Worm (Caenorhabditis elegans) whole organism, L4 larva: Measurements from ENCODE around the gene rha-1.

Experiments used
- F10B5.3 ChIP-seq: sonication (generic microtip); optimal IDR thresholded peaks from 2 replicates; lab custom pipeline; 2016; ENCODE audit warnings: mild to moderate bottlenecking, missing genetic modification characterization, missing compliant biosample characterization
- F37D6.2 ChIP-seq: sonication (generic microtip); optimal IDR thresholded peaks from 2 replicates; lab custom pipeline; 2016; ENCODE audit warnings: mild to moderate bottlenecking, missing genetic modification characterization, missing compliant biosample characterization
- F49E8.2 ChIP-seq: sonication (generic microtip); optimal IDR thresholded peaks from 2 replicates; lab custom pipeline; 2016; ENCODE audit warnings: missing compliant biosample characterization, mild to moderate bottlenecking, missing genetic modification characterization, borderline replicate concordance
- T26A8.4 ChIP-seq: fragments of 200-800 bp; sonication (Bioruptor generic); IDR thresholded peaks from 2 replicates; pipeline ENCODE4 v1.3.6; 2022; ENCODE audit warnings: missing genetic modification characterization, missing compliant biosample characterization
- Y105C5A.15 ChIP-seq: fragments of 200-800 bp; sonication (Bioruptor generic); IDR thresholded peaks from 2 replicates; pipeline ENCODE4 v1.3.6; 2022; ENCODE audit warnings: missing genetic modification characterization, missing compliant biosample characterization
- Y48G9A.11 ChIP-seq: fragments of 200-800 bp; sonication (Bioruptor generic); IDR thresholded peaks from 2 replicates; pipeline ENCODE4 v1.3.6; 2022; ENCODE audit warnings: missing genetic modification reagents, missing genetic modification characterization, missing compliant biosample characterization
- Y5F2A.4 ChIP-seq: fragments of 200-800 bp; sonication (Bioruptor generic); optimal IDR thresholded peaks from 2 replicates; lab custom pipeline; 2018; ENCODE audit warnings: mild to moderate bottlenecking, missing genetic modification characterization, missing compliant biosample characterization
- aha-1 ChIP-seq: fragments of 150-350 bp; peaks from one replicate; lab custom pipeline; 2014; ENCODE audit warnings: missing biosample characterization, missing genetic modification characterization
- arid-1 ChIP-seq: fragments of 200-800 bp; sonication (Bioruptor generic); conservative IDR thresholded peaks from 2 replicates; pipeline ENCODE4 v1.3.6; 2022; ENCODE audit warnings: missing genetic modification reagents, missing genetic modification characterization, missing compliant biosample characterization
- attf-4 ChIP-seq: sonication (generic microtip); optimal IDR thresholded peaks from 3 replicates; lab custom pipeline; 2017; ENCODE audit warnings: missing biosample characterization, missing genetic modification characterization
- ceh-28 ChIP-seq: fragments of 150-350 bp; optimal IDR thresholded peaks from 2 replicates; lab custom pipeline; 2014; ENCODE audit warnings: missing biosample characterization, missing genetic modification reagents, missing genetic modification characterization
- ceh-32 ChIP-seq: sonication (generic microtip); optimal IDR thresholded peaks from 2 replicates; lab custom pipeline; 2016; ENCODE audit warnings: mild to moderate bottlenecking, missing genetic modification characterization, missing compliant biosample characterization; ENCODE audit not compliant: poor library complexity
- ceh-62 ChIP-seq: sonication (generic microtip); optimal IDR thresholded peaks from 2 replicates; lab custom pipeline; 2017; ENCODE audit warnings: missing biosample characterization, missing genetic modification characterization
- ceh-82 ChIP-seq: sonication (generic microtip); optimal IDR thresholded peaks from 2 replicates; lab custom pipeline; 2017; ENCODE audit warnings: missing biosample characterization, missing genetic modification characterization
- cey-2 ChIP-seq: sonication (generic microtip); optimal IDR thresholded peaks from 3 replicates; lab custom pipeline; 2017; ENCODE audit warnings: missing genetic modification characterization, mild to moderate bottlenecking, missing compliant biosample characterization, antibody characterized with exemption, borderline replicate concordance; ENCODE audit not compliant: insufficient read depth
- daf-12 ChIP-seq: fragments of 150-350 bp; optimal IDR thresholded peaks from 2 replicates; lab custom pipeline; 2014; ENCODE audit warnings: missing biosample characterization, missing genetic modification reagents, missing genetic modification characterization
- daf-16 ChIP-seq, 3 experiments: sonication (generic microtip); optimal IDR thresholded peaks; 2 replicates each; lab custom pipeline; 2016 to 2017; ENCODE audit warnings: missing genetic modification characterization in 3 of 3, missing genetic modification reagents in 3 of 3, mild to moderate bottlenecking in 2 of 3, missing compliant biosample characterization in 2 of 3, missing biosample characterization in 1 of 3, moderate library complexity in 1 of 3
- dmd-9 ChIP-seq: fragments of 200-800 bp; sonication (Bioruptor generic); IDR thresholded peaks from 2 replicates; pipeline ENCODE4 v1.3.6; 2022; ENCODE audit warnings: missing genetic modification reagents, missing genetic modification characterization, missing compliant biosample characterization
- dpl-1 ChIP-seq: fragments of 150-350 bp; optimal IDR thresholded peaks from 2 replicates; lab custom pipeline; 2014; ENCODE audit warnings: missing biosample characterization, missing genetic modification reagents, missing genetic modification characterization
- egl-27 ChIP-seq: sonication (generic microtip); optimal IDR thresholded peaks from 3 replicates; lab custom pipeline; 2017; ENCODE audit warnings: missing biosample characterization, missing genetic modification reagents, missing genetic modification characterization
- fkh-10 ChIP-seq: fragments of 150-350 bp; optimal IDR thresholded peaks from 2 replicates; lab custom pipeline; 2014; ENCODE audit warnings: missing biosample characterization, missing genetic modification reagents, missing genetic modification characterization
- fos-1 ChIP-seq: fragments of 150-350 bp; optimal IDR thresholded peaks from 2 replicates; lab custom pipeline; 2014; ENCODE audit warnings: missing biosample characterization, missing genetic modification characterization
- hlh-30 ChIP-seq: sonication (generic microtip); optimal IDR thresholded peaks from 2 replicates; lab custom pipeline; 2017; ENCODE audit warnings: antibody characterized with exemption, mild to moderate bottlenecking, missing genetic modification characterization, missing compliant biosample characterization; ENCODE audit not compliant: insufficient read depth
- hmg-1.1 ChIP-seq: fragments of 200-800 bp; sonication (Bioruptor generic); IDR thresholded peaks from 2 replicates; pipeline ENCODE4 v1.3.6; 2022; ENCODE audit warnings: missing genetic modification reagents, missing genetic modification characterization, missing compliant biosample characterization
- lin-13 ChIP-seq: fragments of 150-350 bp; optimal IDR thresholded peaks from 2 replicates; lab custom pipeline; 2014; ENCODE audit warnings: missing biosample characterization, missing genetic modification reagents, missing genetic modification characterization
- lin-38 ChIP-seq: fragments of 200-800 bp; sonication (Bioruptor generic); IDR thresholded peaks from 2 replicates; pipeline ENCODE4 v1.3.6; 2022; ENCODE audit warnings: missing genetic modification reagents, missing genetic modification characterization, missing compliant biosample characterization
- lsy-2 ChIP-seq, 2 experiments: fragments of 150-350 bp in 1 of 2; sonication (generic microtip) in 1 of 2; optimal IDR thresholded peaks; 2 replicates each; lab custom pipeline; 2014 to 2017; ENCODE audit warnings: missing biosample characterization in 2 of 2, missing genetic modification characterization in 2 of 2
- madf-9 ChIP-seq: fragments of 200-800 bp; sonication (Bioruptor generic); conservative IDR thresholded peaks from 2 replicates; pipeline ENCODE4 v1.3.6; 2022; ENCODE audit warnings: missing genetic modification reagents, missing genetic modification characterization, missing compliant biosample characterization
- mdl-1 ChIP-seq, 2 experiments: fragments of 150-350 bp in 1 of 2; sonication (generic microtip) in 1 of 2; optimal IDR thresholded peaks; 2 replicates each; lab custom pipeline; 2014 to 2017; ENCODE audit warnings: missing biosample characterization in 2 of 2, missing genetic modification characterization in 2 of 2
- mdt-29 ChIP-seq: fragments of 200-800 bp; sonication (Bioruptor generic); IDR thresholded peaks from 2 replicates; pipeline ENCODE4 v1.3.6; 2022; ENCODE audit warnings: missing genetic modification reagents, missing genetic modification characterization, missing compliant biosample characterization
- mxl-2 ChIP-seq: fragments of 200-800 bp; sonication (Bioruptor generic); conservative IDR thresholded peaks from 2 replicates; pipeline ENCODE4 v1.3.6; 2022; ENCODE audit warnings: missing genetic modification reagents, missing genetic modification characterization, missing compliant biosample characterization
- mxl-3 ChIP-seq: fragments of 200-800 bp; sonication (Bioruptor generic); optimal IDR thresholded peaks from 2 replicates; lab custom pipeline; 2018; ENCODE audit warnings: mild to moderate bottlenecking, missing genetic modification characterization, missing compliant biosample characterization
- nhr-10 ChIP-seq: fragments of 150-350 bp; optimal IDR thresholded peaks from 2 replicates; lab custom pipeline; 2014; ENCODE audit warnings: missing biosample characterization, missing genetic modification characterization
- nhr-102 ChIP-seq: sonication (generic microtip); optimal IDR thresholded peaks from 2 replicates; lab custom pipeline; 2016; ENCODE audit warnings: mild to moderate bottlenecking, missing genetic modification characterization, moderate library complexity, missing compliant biosample characterization
- nhr-111 ChIP-seq: fragments of 200-800 bp; sonication (Bioruptor generic); optimal IDR thresholded peaks from 2 replicates; lab custom pipeline; 2018; ENCODE audit warnings: mild to moderate bottlenecking, missing genetic modification characterization, missing compliant biosample characterization
- nhr-237 ChIP-seq: sonication (generic microtip); optimal IDR thresholded peaks from 2 replicates; lab custom pipeline; 2017; ENCODE audit warnings: missing biosample characterization, missing genetic modification characterization
- nhr-28 ChIP-seq: fragments of 150-350 bp; optimal IDR thresholded peaks from 2 replicates; lab custom pipeline; 2014; ENCODE audit warnings: missing biosample characterization, missing genetic modification characterization
- nhr-42 ChIP-seq: fragments of 200-800 bp; sonication (Bioruptor generic); IDR thresholded peaks from 2 replicates; pipeline ENCODE4 v1.3.6; 2022; ENCODE audit warnings: missing genetic modification characterization, missing compliant biosample characterization
- nhr-48 ChIP-seq: sonication (generic microtip); optimal IDR thresholded peaks from 2 replicates; lab custom pipeline; 2016; ENCODE audit warnings: mild to moderate bottlenecking, missing genetic modification characterization, missing compliant biosample characterization
- nhr-76 ChIP-seq: fragments of 150-350 bp; optimal IDR thresholded peaks from 2 replicates; lab custom pipeline; 2014; ENCODE audit warnings: missing biosample characterization, missing genetic modification characterization
- saeg-2 ChIP-seq: fragments of 200-800 bp; sonication (Bioruptor generic); IDR thresholded peaks from 2 replicates; pipeline ENCODE4 v1.3.6; 2022; ENCODE audit warnings: missing genetic modification reagents, missing genetic modification characterization, missing compliant biosample characterization
- skn-1 ChIP-seq: fragments of 150-350 bp; optimal IDR thresholded peaks from 2 replicates; lab custom pipeline; 2014; ENCODE audit warnings: missing biosample characterization, missing genetic modification characterization
- spr-1 ChIP-seq: sonication (generic microtip); optimal IDR thresholded peaks from 2 replicates; lab custom pipeline; 2016; ENCODE audit warnings: mild to moderate bottlenecking, missing genetic modification characterization, missing compliant biosample characterization
- tag-97 ChIP-seq: fragments of 200-800 bp; sonication (Bioruptor generic); IDR thresholded peaks from 2 replicates; pipeline ENCODE4 v1.3.6; 2022; ENCODE audit warnings: missing genetic modification characterization, missing compliant biosample characterization
- tra-1 ChIP-seq: fragments of 200-800 bp; sonication (Bioruptor generic); IDR thresholded peaks from 2 replicates; pipeline ENCODE4 v1.3.6; 2022; ENCODE audit warnings: missing genetic modification reagents, missing genetic modification characterization, missing compliant biosample characterization
- unc-39 ChIP-seq: sonication (generic microtip); optimal IDR thresholded peaks from 2 replicates; lab custom pipeline; 2017; ENCODE audit warnings: missing biosample characterization, missing genetic modification characterization
- unc-62 ChIP-seq, 3 experiments: fragments of 150-350 bp in 1 of 3; sonication (generic microtip); optimal IDR thresholded peaks in 2 of 3; peaks in 1 of 3; 1 replicate in 1 of 3; 2 replicates in 2 of 3; lab custom pipeline; 2014 to 2017; ENCODE audit warnings: missing biosample characterization in 3 of 3, missing genetic modification characterization in 3 of 3, missing genetic modification reagents in 3 of 3, missing genotype in 1 of 3
- vab-7 ChIP-seq: fragments of 200-800 bp; sonication (Bioruptor generic); IDR thresholded peaks from 2 replicates; pipeline ENCODE4 v1.3.6; 2022; ENCODE audit warnings: missing genetic modification reagents, missing genetic modification characterization, missing compliant biosample characterization
- zag-1 ChIP-seq: fragments of 150-350 bp; optimal IDR thresholded peaks from 2 replicates; lab custom pipeline; 2014; ENCODE audit warnings: missing biosample characterization, missing genetic modification characterization
- zfp-3 ChIP-seq: fragments of 200-800 bp; sonication (Bioruptor generic); conservative IDR thresholded peaks from 2 replicates; pipeline ENCODE4 v1.3.6; 2022; ENCODE audit warnings: missing genetic modification reagents, missing genetic modification characterization, missing compliant biosample characterization
- ztf-11 ChIP-seq: fragments of 150-350 bp; optimal IDR thresholded peaks from 2 replicates; lab custom pipeline; 2014; ENCODE audit warnings: missing biosample characterization, missing genetic modification characterization
- ztf-7 ChIP-seq: fragments of 150-350 bp; optimal IDR thresholded peaks from 2 replicates; lab custom pipeline; 2014; ENCODE audit warnings: missing biosample characterization, missing genetic modification characterization

The rha-1 gene

ce11 chrII:8929771-8930170, 46.3 kb upstream of the rha-1 start, which contains the start of gene mrpl-50 (continued):
- TF ChIP-seq F10B5.3 (tag; lab: Kevin White, UChicago) (no peak), spr-1 (tag; lab: Kevin White, UChicago) (no peak), F37D6.2 (tag; lab: Kevin White, UChicago) (no peak), saeg-2 (GFP tag; lab: Robert Waterston, UW) (no peak), vab-7 (no peak), dpl-1 (no peak), tag-97 (no peak), nhr-42 (no peak), arid-1 (peak; percentile 46; the same call in 1 of the 2 replicates), T26A8.4 (GFP tag; lab: Robert Waterston, UW) (peak; percentile 59; the same call in 1 of the 2 replicates), lin-13 (GFP tag; lab: Kevin White, UChicago) (no peak), dmd-9 (GFP tag; lab: Robert Waterston, UW) (no peak), mdt-29 (GFP tag; lab: Robert Waterston, UW) (no peak), nhr-237 (tag; lab: Kevin White, UChicago) (no peak), aha-1 (peak; percentile 82), fkh-10 (GFP tag; lab: Kevin White, UChicago) (no peak), lsy-2 (tag; optimal IDR thresholded peaks at IDR 0.05; lab: Kevin White, UChicago) (no peak), ceh-28 (tag; lab: Kevin White, UChicago) (no peak), ceh-82 (no peak), Y105C5A.15 (GFP tag; lab: Robert Waterston, UW) (no peak), nhr-76 (tag; lab: Kevin White, UChicago) (no peak), zfp-3 (no peak), cey-2 (tag; lab: Kevin White, UChicago) (no peak), madf-9 (no peak), nhr-28 (tag; lab: Kevin White, UChicago) (no peak), Y5F2A.4 (GFP tag; lab: Kevin White, UChicago) (peak; percentile 17), daf-12 (tag; lab: Kevin White, UChicago) (no peak), hlh-30 (tag; lab: Kevin White, UChicago) (no peak), daf-16 (GFP tag; optimal IDR thresholded peaks at IDR 0.05; lab: Kevin White, UChicago) (peak in 1 of 2 experiments; percentile 8), daf-16 (tag; optimal IDR thresholded peaks at IDR 0.05; lab: Kevin White, UChicago) (peak; percentile 23), mxl-2 (no peak), nhr-111 (GFP tag; lab: Kevin White, UChicago) (no peak), hmg-1.1 (GFP tag; lab: Robert Waterston, UW) (no peak), nhr-10 (tag; lab: Kevin White, UChicago) (no peak), mdl-1 (tag; optimal IDR thresholded peaks at IDR 0.05; lab: Kevin White, UChicago) (no peak), skn-1 (tag; lab: Kevin White, UChicago) (no peak), nhr-102 (no peak), Y48G9A.11 (peak; percentile 26; the same call in 1 of the 2 replicates), egl-27 (no peak), nhr-48 (tag; lab: Kevin White, UChicago) (no peak), ceh-62 (no peak), ceh-32 (tag; lab: Kevin White, UChicago) (no peak), ztf-11 (no peak), unc-62 (GFP tag; optimal IDR thresholded peaks at IDR 0.05 in 1 of 2; lab: Kevin White, UChicago) (no peak), unc-62 (tag; optimal IDR thresholded peaks at IDR 0.05; lab: Kevin White, UChicago) (no peak), ztf-7 (tag; lab: Kevin White, UChicago) (no peak), fos-1 (no peak), tra-1 (GFP tag; lab: Robert Waterston, UW) (no peak), unc-39 (tag; lab: Kevin White, UChicago) (no peak), F49E8.2 (tag; lab: Kevin White, UChicago) (peak; percentile 13), mxl-3 (GFP tag; lab: Kevin White, UChicago) (no peak), lin-38 (GFP tag; lab: Robert Waterston, UW) (peak; percentile 56), attf-4 (tag; lab: Kevin White, UChicago) (no peak), zag-1 (tag; lab: Kevin White, UChicago) (no peak)
